Worm (Caenorhabditis elegans) whole organism, L2 larva: Measurements from ENCODE around the gene unc-132.

Experiments
- C34F6.9 ChIP-seq: fragments of 150-350 bp; optimal IDR thresholded peaks from 2 replicates; lab custom pipeline; 2014; ENCODE audit warnings: missing biosample characterization, missing genetic modification characterization
- egl-27 ChIP-seq: sonication (generic microtip); optimal IDR thresholded peaks from 3 replicates; lab custom pipeline; 2017; ENCODE audit warnings: missing biosample characterization, missing genetic modification reagents, missing genetic modification characterization
- mdl-1 ChIP-seq, 2 experiments: fragments of 150-350 bp in 1 of 2; sonication (generic microtip) in 1 of 2; optimal IDR thresholded peaks; 2 replicates each; lab custom pipeline; 2017; ENCODE audit warnings: missing biosample characterization in 2 of 2, missing genetic modification characterization in 2 of 2
- nhr-25 ChIP-seq: fragments of 150-350 bp; sonication (generic microtip); optimal IDR thresholded peaks from 3 replicates; lab custom pipeline; 2014; ENCODE audit warnings: missing biosample characterization, missing genetic modification characterization
- snpc-4 ChIP-seq: fragments of 150-350 bp; optimal IDR thresholded peaks from 2 replicates; lab custom pipeline; 2014; ENCODE audit warnings: missing biosample characterization, missing genetic modification characterization
- ztf-11 ChIP-seq: sonication (generic microtip); optimal IDR thresholded peaks from 2 replicates; lab custom pipeline; 2017; ENCODE audit warnings: missing biosample characterization, missing genetic modification characterization

- TF ChIP-seq egl-27 (tag; lab: Kevin White, UChicago), result no peak
- no peak for TF ChIP-seq snpc-4 (tag; lab: Kevin White, UChicago)
- no peak for TF ChIP-seq mdl-1 (tag; optimal IDR thresholded peaks at IDR 0.05; lab: Kevin White, UChicago)
- TF ChIP-seq nhr-25 (tag; lab: Kevin White, UChicago), result no peak
- no peak for TF ChIP-seq C34F6.9 (tag; lab: Kevin White, UChicago)
- no peak for TF ChIP-seq ztf-11 (tag; lab: Kevin White, UChicago)
Measured at ce11 chrV:3698497-3698896, 11.6 kb downstream of the unc-132 start.
